Fruit fly (Drosophila melanogaster): ENCODE results near the gene RpL34a.

Gene RpL34a

DNA sequence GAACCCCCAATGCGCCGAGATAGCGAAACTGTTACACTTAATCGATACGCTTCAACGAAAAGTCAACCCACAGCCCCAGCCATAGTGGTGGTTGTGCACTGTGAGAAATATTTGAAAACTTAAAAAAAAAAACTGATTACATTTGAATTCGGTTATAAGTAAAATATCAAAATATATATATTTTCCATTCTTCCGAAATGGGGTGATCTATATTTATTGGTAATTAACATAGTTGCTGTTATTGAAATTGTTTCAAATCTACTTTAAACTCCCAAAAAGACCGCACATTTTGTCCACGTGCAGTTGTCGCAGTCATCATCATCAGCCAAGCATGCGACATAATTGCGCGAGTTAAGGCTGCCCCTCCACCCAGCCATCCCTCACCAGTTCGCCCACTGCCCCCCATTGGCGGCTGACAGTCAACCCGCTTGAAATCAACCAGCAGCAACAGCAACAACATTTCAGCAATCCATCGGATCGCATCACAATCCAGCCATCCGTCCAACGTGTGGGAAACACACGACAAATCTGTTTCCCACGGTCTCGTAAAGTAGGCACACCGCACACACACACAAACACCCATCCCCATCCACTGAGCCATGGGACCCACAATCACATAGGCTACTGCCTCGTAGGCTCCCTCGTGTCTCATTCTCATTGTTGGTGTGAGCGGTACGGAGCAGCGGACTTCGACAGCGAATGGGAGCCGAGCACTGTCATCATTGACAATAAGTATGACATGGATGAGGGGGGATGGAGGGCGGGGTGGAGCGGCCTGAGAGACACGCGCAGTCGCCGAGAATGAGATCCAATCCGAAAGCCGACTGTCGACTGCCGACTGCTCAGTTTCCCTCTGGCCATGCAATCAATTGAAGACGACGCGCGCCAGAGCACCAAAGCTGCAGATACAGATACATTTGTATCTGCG lies 38.6 kb downstream of the RpL34a start (continued):
- no peak for TF ChIP-seq fd64A (GFP tag; optimal IDR thresholded peaks at IDR 0.05)
- no peak for TF ChIP-seq disco-r (GFP tag; optimal IDR thresholded peaks at IDR 0.05)
- TF ChIP-seq en (GFP tag; optimal IDR thresholded peaks at IDR 0.05): no peak
- TF ChIP-seq Ets65A (GFP tag): no peak
- no peak for TF ChIP-seq gfzf (GFP tag; optimal IDR thresholded peaks at IDR 0.05)
- TF ChIP-seq CG43689 (GFP tag; IDR thresholded peaks at IDR 0.05): no peak
- TF ChIP-seq CG13123 (GFP tag; optimal IDR thresholded peaks at IDR 0.05): no peak
- no peak for TF ChIP-seq da (GFP tag; optimal IDR thresholded peaks at IDR 0.05)
- no peak for TF ChIP-seq Stat92E (GFP tag; optimal IDR thresholded peaks at IDR 0.05)
- TF ChIP-seq CG14710 (tag; optimal IDR thresholded peaks at IDR 0.05): peak; percentile 63
- TF ChIP-seq CG4854 (GFP tag; optimal IDR thresholded peaks at IDR 0.05): no peak
- TF ChIP-seq lola (GFP tag; optimal IDR thresholded peaks at IDR 0.05): peak in 1 of 3 experiments; percentile 70
- TF ChIP-seq Myb (GFP tag; optimal IDR thresholded peaks at IDR 0.05): no peak
- peak; percentile 85 for TF ChIP-seq cg (GFP tag; optimal IDR thresholded peaks at IDR 0.05)
- TF ChIP-seq CG7556 (GFP tag; optimal IDR thresholded peaks at IDR 0.05): peak; percentile 70
- TF ChIP-seq dimm (GFP tag; IDR thresholded peaks at IDR 0.05): no peak
- no peak for TF ChIP-seq tx (GFP tag; optimal IDR thresholded peaks at IDR 0.05)
- TF ChIP-seq croc (GFP tag; conservative IDR thresholded peaks at IDR 0.05): peak; percentile 44; the same call in 2 of the 3 replicates
- TF ChIP-seq ap (GFP tag; IDR thresholded peaks at IDR 0.05): 0 out of 2 replicates have a peak, but pooled peaks have one; percentile 33
- TF ChIP-seq H15 (GFP tag; IDR thresholded peaks at IDR 0.05): no peak; the same call in 2 of the 3 replicates
- TF ChIP-seq odd (GFP tag; optimal IDR thresholded peaks at IDR 0.05): peak; percentile 43
- TF ChIP-seq NK7.1 (GFP tag; optimal IDR thresholded peaks at IDR 0.05): no peak
- TF ChIP-seq Max (GFP tag; optimal IDR thresholded peaks at IDR 0.05): peak; percentile 32
- TF ChIP-seq Mrtf (GFP tag; IDR thresholded peaks at IDR 0.05): 0 out of 3 replicates have a peak, but pooled peaks have one; percentile 35
- TF ChIP-seq Ptx1 (GFP tag; IDR thresholded peaks at IDR 0.05): peak; percentile 75
- peak; percentile 49 for TF ChIP-seq CG16815 (GFP tag; optimal IDR thresholded peaks at IDR 0.05)
- no peak for TF ChIP-seq btn (GFP tag; optimal IDR thresholded peaks at IDR 0.05)
- no peak for TF ChIP-seq CG9932 (GFP tag; IDR thresholded peaks at IDR 0.05)
- peak; percentile 68 for TF ChIP-seq dysf (GFP tag; IDR thresholded peaks at IDR 0.05)
- TF ChIP-seq CG7271 (tag; optimal IDR thresholded peaks at IDR 0.05): no peak
- peak; percentile 60 for TF ChIP-seq org-1 (GFP tag; optimal IDR thresholded peaks at IDR 0.05)
- no peak for TF ChIP-seq ERR (GFP tag; optimal IDR thresholded peaks at IDR 0.05)
- TF ChIP-seq sc (optimal IDR thresholded peaks at IDR 0.05): no peak
- TF ChIP-seq sc (GFP tag; optimal IDR thresholded peaks at IDR 0.05): peak; percentile 65
- TF ChIP-seq ken (GFP tag; IDR thresholded peaks at IDR 0.05): no peak
- no peak for TF ChIP-seq CG4404 (GFP tag; IDR thresholded peaks at IDR 0.05)
- TF ChIP-seq fd3F (GFP tag; optimal IDR thresholded peaks at IDR 0.05): peak; percentile 1
- TF ChIP-seq Rx (GFP tag; IDR thresholded peaks at IDR 0.05): no peak; the same call in 1 of the 2 replicates
- TF ChIP-seq scrt (GFP tag; optimal IDR thresholded peaks at IDR 0.05): peak; percentile 46
- TF ChIP-seq Sox100B (GFP tag; optimal IDR thresholded peaks at IDR 0.05): peak; percentile 76
- TF ChIP-seq Asciz (GFP tag; optimal IDR thresholded peaks at IDR 0.05): peak; percentile 79
- TF ChIP-seq Bgb (GFP tag; IDR thresholded peaks at IDR 0.05; ENCODE audit: partially characterized antibody): peak; percentile 33; the same call in 1 of the 2 replicates
- peak; percentile 56 for TF ChIP-seq CG4820 (GFP tag; optimal IDR thresholded peaks at IDR 0.05)
- no peak for TF ChIP-seq slou (GFP tag; optimal IDR thresholded peaks at IDR 0.05)
- peak; percentile 76 for TF ChIP-seq Ssrp (tag; optimal IDR thresholded peaks at IDR 0.05)
- TF ChIP-seq CG32772 (GFP tag; IDR thresholded peaks at IDR 0.05): peak; percentile 70
- TF ChIP-seq yki (optimal IDR thresholded peaks at IDR 0.05): no peak
- peak; percentile 46 for TF ChIP-seq lbe (GFP tag; optimal IDR thresholded peaks at IDR 0.05)
- TF ChIP-seq CG2202 (tag; optimal IDR thresholded peaks at IDR 0.05): peak; percentile 36
